Fruit fly (Drosophila melanogaster) whole organism, embryonic: ENCODE data around the gene CG3184.

Experiments used
- Asciz ChIP-seq: fragments of 200-800 bp; sonication (Bioruptor generic); optimal IDR thresholded peaks from 2 replicates; lab custom pipeline; 2017; ENCODE audit warnings: missing biosample characterization, mild to moderate bottlenecking, missing genetic modification characterization, missing genetic modification reagents
- Blimp-1 ChIP-seq: fragments of 200-800 bp; sonication (Bioruptor generic); optimal IDR thresholded peaks from 3 replicates; lab custom pipeline; 2018; ENCODE audit warnings: missing biosample characterization, missing genetic modification characterization, mild to moderate bottlenecking, moderate library complexity, missing genetic modification reagents
- CG10462 ChIP-seq: fragments of 200-800 bp; sonication (Bioruptor generic); optimal IDR thresholded peaks from 2 replicates; lab custom pipeline; 2016; ENCODE audit warnings: missing biosample characterization, missing genetic modification characterization
- CG11093 ChIP-seq: fragments of 200-800 bp; sonication (Bioruptor generic); IDR thresholded peaks from 3 replicates; pipeline ENCODE4 v1.3.6; 2022; ENCODE audit warnings: missing biosample characterization, missing genetic modification characterization
- CG11398 ChIP-seq: fragments of 200-800 bp; sonication (Bioruptor generic); optimal IDR thresholded peaks from 2 replicates; lab custom pipeline; 2016; ENCODE audit warnings: missing biosample characterization, missing genetic modification characterization
- CG12236 ChIP-seq: fragments of 200-800 bp; sonication (Bioruptor generic); optimal IDR thresholded peaks from 2 replicates; lab custom pipeline; 2016; ENCODE audit warnings: missing biosample characterization, missing genetic modification characterization
- CG13123 ChIP-seq: fragments of 200-800 bp; sonication (Bioruptor generic); optimal IDR thresholded peaks from 2 replicates; lab custom pipeline; 2016; ENCODE audit warnings: missing biosample characterization, missing genetic modification characterization
- CG13287 ChIP-seq: fragments of 200-800 bp; sonication (Bioruptor generic); IDR thresholded peaks from 2 replicates; pipeline ENCODE4 v1.3.6; 2022; ENCODE audit warnings: missing biosample characterization, missing genetic modification characterization; ENCODE audit not compliant: partially characterized antibody
- CG14710 ChIP-seq: fragments of 200-800 bp; sonication (Bioruptor generic); optimal IDR thresholded peaks from 3 replicates; lab custom pipeline; 2019; ENCODE audit warnings: missing biosample characterization, mild to moderate bottlenecking, missing genetic modification characterization, moderate library complexity
- CG15073 ChIP-seq: fragments of 200-800 bp; sonication (Bioruptor generic); optimal IDR thresholded peaks from 2 replicates; lab custom pipeline; 2016; ENCODE audit warnings: missing biosample characterization, missing genetic modification characterization
- CG17186 ChIP-seq: fragments of 200-800 bp; sonication (Bioruptor generic); optimal IDR thresholded peaks from 3 replicates; lab custom pipeline; 2017; ENCODE audit warnings: missing biosample characterization, missing genetic modification reagents, missing genetic modification characterization
- CG17361 ChIP-seq: fragments of 200-800 bp; sonication (Bioruptor generic); IDR thresholded peaks from 3 replicates; pipeline ENCODE4 v1.3.6; 2022; ENCODE audit warnings: missing biosample characterization, missing genetic modification characterization
- CG17802 ChIP-seq: fragments of 200-800 bp; sonication (Bioruptor generic); optimal IDR thresholded peaks from 2 replicates; lab custom pipeline; 2018; ENCODE audit warnings: missing biosample characterization, mild to moderate bottlenecking, missing genetic modification characterization, moderate library complexity
- CG1832 ChIP-seq: fragments of 200-800 bp; sonication (Bioruptor generic); optimal IDR thresholded peaks from 2 replicates; lab custom pipeline; 2017; ENCODE audit warnings: missing biosample characterization, mild to moderate bottlenecking, missing genetic modification characterization, inconsistent platforms
- CG2202 ChIP-seq: fragments of 200-800 bp; sonication (Bioruptor generic); optimal IDR thresholded peaks from 2 replicates; lab custom pipeline; 2018; ENCODE audit warnings: missing biosample characterization, mild to moderate bottlenecking, missing genetic modification characterization
- CG3407 ChIP-seq: fragments of 200-800 bp; sonication (Bioruptor generic); optimal IDR thresholded peaks from 2 replicates; lab custom pipeline; 2018; ENCODE audit warnings: missing biosample characterization, mild to moderate bottlenecking, missing genetic modification characterization
- CG4360 ChIP-seq: fragments of 200-800 bp; sonication (Bioruptor generic); IDR thresholded peaks from 2 replicates; pipeline ENCODE4 v1.3.6; 2022; ENCODE audit warnings: missing biosample characterization, missing genetic modification characterization
- CG4854 ChIP-seq: fragments of 200-800 bp; sonication (Bioruptor generic); optimal IDR thresholded peaks from 2 replicates; lab custom pipeline; 2016; ENCODE audit warnings: missing biosample characterization, missing genetic modification characterization, inconsistent platforms
- CG6272 ChIP-seq: fragments of 200-800 bp; sonication (Bioruptor generic); IDR thresholded peaks from 2 replicates; pipeline ENCODE4 v1.3.6; 2022; ENCODE audit warnings: missing biosample characterization, missing genetic modification characterization
- CG7987 ChIP-seq: fragments of 200-800 bp; sonication (Bioruptor generic); optimal IDR thresholded peaks from 2 replicates; lab custom pipeline; 2018; ENCODE audit warnings: missing biosample characterization, mild to moderate bottlenecking, missing genetic modification characterization, moderate library complexity
- Camta ChIP-seq: fragments of 200-800 bp; sonication (Bioruptor generic); optimal IDR thresholded peaks from 2 replicates; lab custom pipeline; 2016; ENCODE audit warnings: missing biosample characterization, missing genetic modification characterization
- Dip3 ChIP-seq: fragments of 200-800 bp; sonication (Bioruptor generic); optimal IDR thresholded peaks from 3 replicates; lab custom pipeline; 2016; ENCODE audit warnings: missing biosample characterization, missing genetic modification characterization
- ERR ChIP-seq: fragments of 200-800 bp; sonication (Bioruptor generic); optimal IDR thresholded peaks from 2 replicates; lab custom pipeline; 2016; ENCODE audit warnings: missing biosample characterization, missing genetic modification characterization
- H2.0 ChIP-seq: fragments of 200-800 bp; sonication (Bioruptor generic); IDR thresholded peaks from 2 replicates; pipeline ENCODE4 v1.3.6; 2022; ENCODE audit warnings: missing biosample characterization, missing genetic modification characterization
- Hand ChIP-seq: fragments of 200-800 bp; sonication (Bioruptor generic); optimal IDR thresholded peaks from 2 replicates; lab custom pipeline; 2017; ENCODE audit warnings: mild to moderate bottlenecking, missing biosample characterization, missing genetic modification reagents, missing genetic modification characterization
- Oaz ChIP-seq: fragments of 200-800 bp; sonication (Bioruptor generic); IDR thresholded peaks from 2 replicates; pipeline ENCODE4 v1.3.6; 2022; ENCODE audit warnings: missing biosample characterization, missing genetic modification characterization
- Sry-β ChIP-seq: fragments of 200-800 bp; sonication (Bioruptor generic); optimal IDR thresholded peaks from 2 replicates; lab custom pipeline; 2018; ENCODE audit warnings: missing biosample characterization, mild to moderate bottlenecking, missing genetic modification characterization, moderate library complexity
- Trl ChIP-seq, 3 experiments: fragments of >200 bp in 2 of 3; fragments of 200-800 bp in 1 of 3; sonication (Bioruptor generic) in 1 of 3; optimal IDR thresholded peaks; 2 replicates in 1 of 3; 3 replicates in 2 of 3; lab custom pipeline; 2016 to 2017; ENCODE audit warnings: missing biosample characterization in 1 of 3, missing genetic modification characterization in 1 of 3
- Usf ChIP-seq: fragments of 200-800 bp; sonication (Bioruptor generic); optimal IDR thresholded peaks from 2 replicates; lab custom pipeline; 2017; ENCODE audit warnings: missing genotype, missing biosample characterization, missing genetic modification characterization
- ara ChIP-seq: fragments of 200-800 bp; sonication (Bioruptor generic); IDR thresholded peaks from 2 replicates; pipeline ENCODE4 v1.3.6; 2022; ENCODE audit warnings: missing biosample characterization, missing genetic modification characterization
- bcd ChIP-seq: fragments of 200-800 bp; sonication (Bioruptor generic); optimal IDR thresholded peaks from 2 replicates; lab custom pipeline; 2017; ENCODE audit warnings: missing biosample characterization, mild to moderate bottlenecking, missing genetic modification characterization
- cato ChIP-seq: fragments of 200-800 bp; sonication (Bioruptor generic); optimal IDR thresholded peaks from 2 replicates; lab custom pipeline; 2016; ENCODE audit warnings: missing biosample characterization, missing genetic modification characterization, borderline replicate concordance
- danr ChIP-seq: fragments of 200-800 bp; sonication (Bioruptor generic); IDR thresholded peaks from 2 replicates; pipeline ENCODE4 v1.3.6; 2022; ENCODE audit warnings: missing biosample characterization, missing genetic modification characterization
- dmrt11E ChIP-seq: fragments of 200-800 bp; sonication (Bioruptor generic); optimal IDR thresholded peaks from 3 replicates; lab custom pipeline; 2018; ENCODE audit warnings: missing biosample characterization, mild to moderate bottlenecking, missing genetic modification characterization, moderate library complexity
- dmrt99B ChIP-seq: fragments of 200-800 bp; sonication (Bioruptor generic); optimal IDR thresholded peaks from 2 replicates; lab custom pipeline; 2018; ENCODE audit warnings: missing biosample characterization, mild to moderate bottlenecking, missing genetic modification characterization, moderate library complexity
- gcm ChIP-seq: fragments of 200-800 bp; sonication (Bioruptor generic); optimal IDR thresholded peaks from 2 replicates; lab custom pipeline; 2019; ENCODE audit warnings: missing biosample characterization, mild to moderate bottlenecking, missing genetic modification characterization, moderate library complexity
- gfzf ChIP-seq: fragments of 200-800 bp; sonication (Bioruptor generic); optimal IDR thresholded peaks from 2 replicates; lab custom pipeline; 2016; ENCODE audit warnings: missing biosample characterization, mild to moderate bottlenecking, missing genetic modification characterization, moderate library complexity
- her ChIP-seq: fragments of 200-800 bp; sonication (Bioruptor generic); optimal IDR thresholded peaks from 2 replicates; lab custom pipeline; 2016; ENCODE audit warnings: missing biosample characterization, missing genetic modification characterization
- mirr ChIP-seq: fragments of 200-800 bp; sonication (Bioruptor generic); optimal IDR thresholded peaks from 3 replicates; lab custom pipeline; 2018; ENCODE audit warnings: missing biosample characterization, mild to moderate bottlenecking, missing genetic modification characterization
- oc ChIP-seq: fragments of 200-800 bp; sonication (Bioruptor generic); optimal IDR thresholded peaks from 2 replicates; lab custom pipeline; 2018; ENCODE audit warnings: missing biosample characterization, mild to moderate bottlenecking, missing genetic modification characterization, moderate library complexity
- org-1 ChIP-seq: fragments of 200-800 bp; sonication (Bioruptor generic); optimal IDR thresholded peaks from 2 replicates; lab custom pipeline; 2017; ENCODE audit warnings: missing biosample characterization, missing genetic modification characterization
- pan ChIP-seq, 4 experiments: fragments of >200 bp in 3 of 4; fragments of 200-800 bp in 1 of 4; sonication (Bioruptor generic) in 1 of 4; optimal IDR thresholded peaks in 3 of 4; IDR thresholded peaks in 1 of 4; 2 replicates each; pipeline versions ENCODE4 v1.3.6 to Lab custom; 2017 to 2022; ENCODE audit warnings: missing biosample characterization in 2 of 4, missing genetic modification characterization in 2 of 4, mixed read lengths in 1 of 4
- pb ChIP-seq: fragments of 200-800 bp; sonication (Bioruptor generic); optimal IDR thresholded peaks from 3 replicates; lab custom pipeline; 2016; ENCODE audit warnings: missing biosample characterization, missing genetic modification characterization
- pum ChIP-seq: fragments of 200-800 bp; sonication (Bioruptor generic); optimal IDR thresholded peaks from 2 replicates; lab custom pipeline; 2016; ENCODE audit warnings: missing biosample characterization, missing genetic modification characterization
- ro ChIP-seq: fragments of 200-800 bp; sonication (Bioruptor generic); IDR thresholded peaks from 2 replicates; pipeline ENCODE4 v1.3.6; 2022; ENCODE audit warnings: missing biosample characterization, missing genetic modification characterization
- sc ChIP-seq, 3 experiments: fragments of >200 bp in 2 of 3; fragments of 200-800 bp in 1 of 3; sonication (Bioruptor generic) in 1 of 3; optimal IDR thresholded peaks; 2 replicates in 2 of 3; 3 replicates in 1 of 3; lab custom pipeline; 2017; ENCODE audit warnings: mild to moderate bottlenecking in 1 of 3, missing biosample characterization in 1 of 3, missing genetic modification characterization in 1 of 3, missing genetic modification reagents in 1 of 3
- sqz ChIP-seq: fragments of 200-800 bp; sonication (Bioruptor generic); optimal IDR thresholded peaks from 3 replicates; lab custom pipeline; 2018; ENCODE audit warnings: missing biosample characterization, mild to moderate bottlenecking, missing genetic modification characterization
- stwl ChIP-seq: fragments of 200-800 bp; sonication (Bioruptor generic); optimal IDR thresholded peaks from 3 replicates; lab custom pipeline; 2018; ENCODE audit warnings: missing biosample characterization, mild to moderate bottlenecking, missing genetic modification characterization, moderate library complexity
- toy ChIP-seq: fragments of 200-800 bp; sonication (Bioruptor generic); IDR thresholded peaks from 2 replicates; pipeline ENCODE4 v1.3.6; 2022; ENCODE audit warnings: missing biosample characterization, missing genetic modification characterization
- zf30C ChIP-seq: fragments of 200-800 bp; sonication (Bioruptor generic); optimal IDR thresholded peaks from 3 replicates; lab custom pipeline; 2018; ENCODE audit warnings: missing biosample characterization, mild to moderate bottlenecking, missing genetic modification characterization

Gene CG3184

dm6 chrX:6694979-6695388 is 6.4 kb upstream of the CG3184 start, which contains the start of gene CG14442 (continued):
- TF ChIP-seq Sry-β (GFP tag; lab: Kevin White, UChicago): no peak
- TF ChIP-seq her (GFP tag; lab: Kevin White, UChicago): no peak
- TF ChIP-seq toy: no peak
- TF ChIP-seq Blimp-1 (GFP tag; lab: Kevin White, UChicago): no peak
- TF ChIP-seq CG4854 (GFP tag; lab: Kevin White, UChicago): no peak
- TF ChIP-seq CG11398 (GFP tag; lab: Kevin White, UChicago): no peak
- TF ChIP-seq CG6272 (GFP tag; lab: Robert Waterston, UW): no peak
- no peak for TF ChIP-seq bcd
- peak; percentile 45; the same call in 1 of the 3 replicates for TF ChIP-seq CG17361 (GFP tag; lab: Robert Waterston, UW)
- TF ChIP-seq org-1 (GFP tag; lab: Kevin White, UChicago): no peak
- TF ChIP-seq CG12236: no peak
- TF ChIP-seq zf30C (GFP tag; lab: Kevin White, UChicago): no peak
- no peak for TF ChIP-seq Asciz
- TF ChIP-seq CG10462 (GFP tag; lab: Kevin White, UChicago): no peak
- TF ChIP-seq CG7987 (GFP tag; lab: Kevin White, UChicago): no peak
- no peak for TF ChIP-seq CG11093
- peak; percentile 91 for TF ChIP-seq CG13287
- TF ChIP-seq Camta (GFP tag; lab: Kevin White, UChicago): no peak
- TF ChIP-seq dmrt11E (tag; lab: Kevin White, UChicago): peak; percentile 7
- TF ChIP-seq pum: no peak
- no peak for TF ChIP-seq CG4360 (GFP tag; lab: Robert Waterston, UW)
- TF ChIP-seq Oaz (GFP tag; lab: Robert Waterston, UW): no peak
- no peak for TF ChIP-seq CG13123
- no peak for TF ChIP-seq CG15073 (GFP tag; lab: Kevin White, UChicago)
- no peak for TF ChIP-seq mirr (GFP tag; lab: Kevin White, UChicago)
- TF ChIP-seq CG17186 (GFP tag; lab: Kevin White, UChicago): peak; percentile 16
- TF ChIP-seq pb (GFP tag; lab: Kevin White, UChicago): no peak
- TF ChIP-seq CG17802: no peak
- TF ChIP-seq CG14710: peak; percentile 66
- no peak for TF ChIP-seq CG2202
- no peak for TF ChIP-seq CG1832
- TF ChIP-seq sqz (GFP tag; lab: Kevin White, UChicago): no peak
- no peak for TF ChIP-seq cato (GFP tag; lab: Kevin White, UChicago)
- TF ChIP-seq pan (optimal IDR thresholded peaks at IDR 0.05; lab: Kevin White, UChicago): no peak
- TF ChIP-seq pan (GFP tag; optimal IDR thresholded peaks at IDR 0.05 in 1 of 2, IDR thresholded peaks at IDR 0.05 in 1 of 2): no peak
- no peak for TF ChIP-seq Hand (GFP tag; lab: Kevin White, UChicago)
- no peak for TF ChIP-seq danr (GFP tag; lab: Robert Waterston, UW)
- peak; percentile 58 for TF ChIP-seq gfzf (GFP tag; lab: Kevin White, UChicago)
- TF ChIP-seq Dip3 (GFP tag; lab: Kevin White, UChicago): no peak
- peak; percentile 98 for TF ChIP-seq stwl (tag; lab: Kevin White, UChicago)
- no peak for TF ChIP-seq ro (GFP tag; lab: Robert Waterston, UW)
- no peak for TF ChIP-seq H2.0 (GFP tag; lab: Robert Waterston, UW)
- no peak for TF ChIP-seq Usf (GFP tag; lab: Kevin White, UChicago)
- no peak for TF ChIP-seq gcm (GFP tag; lab: Kevin White, UChicago)
- no peak for TF ChIP-seq ara
- no peak for TF ChIP-seq Trl (optimal IDR thresholded peaks at IDR 0.05; lab: Kevin White, UChicago)
- peak; percentile 0 for TF ChIP-seq Trl (GFP tag; optimal IDR thresholded peaks at IDR 0.05; lab: Kevin White, UChicago)
- TF ChIP-seq sc (optimal IDR thresholded peaks at IDR 0.05; lab: Kevin White, UChicago): no peak
- no peak for TF ChIP-seq sc (GFP tag; optimal IDR thresholded peaks at IDR 0.05; lab: Kevin White, UChicago)
- no peak for TF ChIP-seq oc (tag; lab: Kevin White, UChicago)
- no peak for TF ChIP-seq dmrt99B (tag; lab: Kevin White, UChicago)
- no peak for TF ChIP-seq ERR
- TF ChIP-seq CG3407: no peak
